Worm (Caenorhabditis elegans): Measurements from ENCODE around the gene C33A12.3.

ce11 chrIV:9535105-9535504, 22.3 kb upstream of the C33A12.3 start:
- TF ChIP-seq ama-1 (optimal IDR thresholded peaks at IDR 0.05), result no peak
- TF ChIP-seq ceh-36 (tag; optimal IDR thresholded peaks at IDR 0.05), result no peak
- no peak for TF ChIP-seq flt-1 (GFP tag; IDR thresholded peaks at IDR 0.05)
- no peak for TF ChIP-seq hnd-1 (tag; optimal IDR thresholded peaks at IDR 0.05)
- TF ChIP-seq pes-1 (GFP tag; IDR thresholded peaks at IDR 0.05), result no peak
- no peak for TF ChIP-seq scrt-1 (GFP tag; IDR thresholded peaks at IDR 0.05)
- TF ChIP-seq tbx-11 (GFP tag; IDR thresholded peaks at IDR 0.05), result no peak
- no peak for TF ChIP-seq sea-1 (GFP tag; conservative IDR thresholded peaks at IDR 0.05)
- TF ChIP-seq tra-4 (tag; optimal IDR thresholded peaks at IDR 0.05), result no peak

Measured in whole organism, early embryonic.